Worm (Caenorhabditis elegans): Measurements from ENCODE around the gene M01H9.4.

Gene M01H9.4

ce11 chrIV:4478612-4479011 is 4.1 kb downstream of the M01H9.4 start:
- TF ChIP-seq dmd-6 (GFP tag; IDR thresholded peaks at IDR 0.05) = peak; percentile 47
- no peak for TF ChIP-seq dpl-1 (GFP tag; optimal IDR thresholded peaks at IDR 0.05)
- TF ChIP-seq hif-1 (tag; optimal IDR thresholded peaks at IDR 0.05) = peak in 1 of 2 experiments; percentile 89
- no peak for TF ChIP-seq nhr-237 (tag; optimal IDR thresholded peaks at IDR 0.05)
- TF ChIP-seq daf-16 (GFP tag; optimal IDR thresholded peaks at IDR 0.05) = no peak
- TF ChIP-seq daf-16 (tag; optimal IDR thresholded peaks at IDR 0.05) = peak; percentile 29
- TF ChIP-seq nhr-48 (tag; optimal IDR thresholded peaks at IDR 0.05) = peak; percentile 47
- peak; percentile 12 for TF ChIP-seq hlh-11 (tag; optimal IDR thresholded peaks at IDR 0.05)
- TF ChIP-seq mxl-2 (GFP tag; conservative IDR thresholded peaks at IDR 0.05) = no peak
- no peak for TF ChIP-seq Y5F2A.4 (GFP tag; optimal IDR thresholded peaks at IDR 0.05)
- TF ChIP-seq lin-29 (GFP tag; IDR thresholded peaks at IDR 0.05) = no peak
- TF ChIP-seq dmd-9 (GFP tag; IDR thresholded peaks at IDR 0.05) = no peak
- TF ChIP-seq nhr-25 (tag; optimal IDR thresholded peaks at IDR 0.05; ENCODE audit: borderline replicate concordance, insufficient read depth) = no peak
- peak; percentile 36 for TF ChIP-seq dve-1 (tag; optimal IDR thresholded peaks at IDR 0.05; ENCODE audit: insufficient read depth)

DNA sequence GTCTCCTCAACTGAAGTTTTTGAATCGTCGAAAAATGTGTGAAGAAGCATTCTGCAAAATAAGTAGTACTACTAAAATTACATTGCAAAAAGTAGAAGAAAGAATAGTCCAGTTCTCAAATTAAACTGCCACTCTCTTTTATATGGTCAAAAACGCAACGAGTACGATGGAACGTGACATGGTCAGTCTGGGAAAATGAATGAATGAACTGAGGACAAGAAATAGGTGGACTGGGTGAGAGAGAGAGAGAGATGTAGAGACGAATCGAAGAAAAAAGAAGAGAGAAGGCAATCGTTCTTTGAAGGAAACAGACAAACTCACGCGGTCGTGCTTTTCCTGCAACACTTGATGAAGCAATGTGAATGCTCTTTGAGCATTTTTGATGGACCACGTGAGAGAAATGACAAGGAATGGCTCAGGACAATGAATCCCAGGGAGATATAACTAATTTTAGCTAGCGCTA is 5.7 kb downstream of the M01H9.4 start, which contains the start of gene M01H9.3:
M01H9.3 (minus strand) TSS at position 51 of the 463 bp plus-strand sequence.
- TF ChIP-seq ceh-44 (GFP tag; IDR thresholded peaks at IDR 0.05) (no peak), dpl-1 (GFP tag; optimal IDR thresholded peaks at IDR 0.05) (peak; percentile 11), ztf-7 (tag; optimal IDR thresholded peaks at IDR 0.05) (no peak), dve-1 (tag; optimal IDR thresholded peaks at IDR 0.05; ENCODE audit: insufficient read depth) (peak; percentile 74), snpc-1.2 (GFP tag; IDR thresholded peaks at IDR 0.05) (no peak), lin-15B (tag; optimal IDR thresholded peaks at IDR 0.05) (no peak), ceh-20 (GFP tag; IDR thresholded peaks at IDR 0.05) (peak; percentile 70), vab-7 (GFP tag; IDR thresholded peaks at IDR 0.05) (no peak), jun-1 (tag; optimal IDR thresholded peaks at IDR 0.05) (no peak), daf-19 (GFP tag; conservative IDR thresholded peaks at IDR 0.05) (no peak), nhr-237 (tag; optimal IDR thresholded peaks at IDR 0.05) (no peak), ceh-82 (tag; optimal IDR thresholded peaks at IDR 0.05) (no peak), tra-1 (GFP tag; IDR thresholded peaks at IDR 0.05) (no peak), madf-9 (GFP tag; conservative IDR thresholded peaks at IDR 0.05) (no peak), snpc-4 (tag; optimal IDR thresholded peaks at IDR 0.05) (no peak), saeg-2 (GFP tag; IDR thresholded peaks at IDR 0.05) (no peak), Y5F2A.4 (GFP tag; optimal IDR thresholded peaks at IDR 0.05) (no peak), nhr-6 (tag; optimal IDR thresholded peaks at IDR 0.05) (no peak), hlh-11 (tag; optimal IDR thresholded peaks at IDR 0.05) (peak; percentile 87), nhr-111 (GFP tag; optimal IDR thresholded peaks at IDR 0.05) (no peak), nhr-10 (tag; optimal IDR thresholded peaks at IDR 0.05) (no peak), egl-43 (GFP tag; IDR thresholded peaks at IDR 0.05) (no peak), egl-27 (tag; optimal IDR thresholded peaks at IDR 0.05) (no peak), hlh-30 (tag; optimal IDR thresholded peaks at IDR 0.05; ENCODE audit: insufficient read depth) (peak; percentile 95), zag-1 (tag; optimal IDR thresholded peaks at IDR 0.05) (no peak), mep-1 (tag; optimal IDR thresholded peaks at IDR 0.05) (peak; percentile 66), ZK337.2 (GFP tag; IDR thresholded peaks at IDR 0.05) (no peak), nhr-41 (GFP tag; IDR thresholded peaks at IDR 0.05) (no peak), T20F7.1 (GFP tag; optimal IDR thresholded peaks at IDR 0.05) (peak; percentile 26), dmd-9 (GFP tag; IDR thresholded peaks at IDR 0.05) (no peak), F49E8.2 (tag; optimal IDR thresholded peaks at IDR 0.05; ENCODE audit: borderline replicate concordance) (no peak), unc-130 (GFP tag; optimal IDR thresholded peaks at IDR 0.05) (no peak), madf-5 (GFP tag; IDR thresholded peaks at IDR 0.05) (no peak), nhr-77 (tag; optimal IDR thresholded peaks at IDR 0.05) (peak; percentile 20), ceh-28 (tag; optimal IDR thresholded peaks at IDR 0.05) (no peak), cey-2 (tag; optimal IDR thresholded peaks at IDR 0.05; ENCODE audit: borderline replicate concordance, insufficient read depth) (no peak), sdz-12 (GFP tag; optimal IDR thresholded peaks at IDR 0.05) (no peak), hif-1 (tag; optimal IDR thresholded peaks at IDR 0.05) (peak in 1 of 2 experiments; percentile 87), ama-1 (optimal IDR thresholded peaks at IDR 0.05) (peak; percentile 86), pqm-1 (tag; optimal IDR thresholded peaks at IDR 0.05) (no peak), D1046.2 (GFP tag; IDR thresholded peaks at IDR 0.05) (no peak), mdl-1 (tag; optimal IDR thresholded peaks at IDR 0.05) (peak; percentile 31 to 95)
